Worm (Caenorhabditis elegans): ENCODE data around the gene rpb-6.

rpb-6 gene

ce11 chrII:10553377-10554045 lies 25.7 kb upstream of the rpb-6 start (continued):
- peak; percentile 3 for TF ChIP-seq fkh-3 (tag; optimal IDR thresholded peaks at IDR 0.05)
- no peak for TF ChIP-seq hrde-1 (tag; optimal IDR thresholded peaks at IDR 0.05; ENCODE audit: borderline replicate concordance)
- TF ChIP-seq lir-1 (GFP tag; conservative IDR thresholded peaks at IDR 0.05): no peak
- TF ChIP-seq Y56A3A.18 (GFP tag; IDR thresholded peaks at IDR 0.05): peak; percentile 7; the same call in 1 of the 2 replicates
- TF ChIP-seq tbx-9 (tag; optimal IDR thresholded peaks at IDR 0.05; ENCODE audit: borderline replicate concordance): no peak
- no peak for TF ChIP-seq F23B12.7 (tag; optimal IDR thresholded peaks at IDR 0.05; ENCODE audit: insufficient read depth)
- peak; percentile 49 for TF ChIP-seq repo-1 (tag; optimal IDR thresholded peaks at IDR 0.05)
- TF ChIP-seq ztf-26 (tag; optimal IDR thresholded peaks at IDR 0.05): peak; percentile 48
- peak; percentile 92 for TF ChIP-seq cebp-1 (GFP tag; IDR thresholded peaks at IDR 0.05)
- peak; percentile 97 for TF ChIP-seq cebp-1 (tag; optimal IDR thresholded peaks at IDR 0.05)
- TF ChIP-seq nhr-27 (tag; optimal IDR thresholded peaks at IDR 0.05): no peak
- TF ChIP-seq mcd-1 (GFP tag; IDR thresholded peaks at IDR 0.05): peak; percentile 20; the same call in 1 of the 2 replicates
- peak; percentile 46 for TF ChIP-seq ama-1 (optimal IDR thresholded peaks at IDR 0.05)
- TF ChIP-seq ama-1 (GFP tag; optimal IDR thresholded peaks at IDR 0.05): no peak
- TF ChIP-seq C17E4.6 (GFP tag; IDR thresholded peaks at IDR 0.05): no peak
- 0 out of 2 replicates have a peak, but pooled peaks have one; percentile 8 for TF ChIP-seq K11D2.4 (GFP tag; IDR thresholded peaks at IDR 0.05)
- peak; percentile 53; the same call in 1 of the 2 replicates for TF ChIP-seq nfyb-1 (GFP tag; IDR thresholded peaks at IDR 0.05)
- no peak for TF ChIP-seq ceh-58 (GFP tag; IDR thresholded peaks at IDR 0.05)

ce11 chrII:10554046-10554399 lies 25.2 kb upstream of the rpb-6 start:
- peak; percentile 34 for TF ChIP-seq chd-7 (tag; optimal IDR thresholded peaks at IDR 0.05)
- TF ChIP-seq nfya-2 (GFP tag; IDR thresholded peaks at IDR 0.05): 0 out of 2 replicates have a peak, but pooled peaks have one; percentile 52
- peak; percentile 57 for TF ChIP-seq atf-7 (tag; optimal IDR thresholded peaks at IDR 0.05)
- TF ChIP-seq nfyb-1 (GFP tag; IDR thresholded peaks at IDR 0.05): 0 out of 2 replicates have a peak, but pooled peaks have one; percentile 15
- TF ChIP-seq lsy-27 (tag; optimal IDR thresholded peaks at IDR 0.05; ENCODE audit: borderline replicate concordance, insufficient read depth): no peak
- TF ChIP-seq madf-3 (GFP tag; IDR thresholded peaks at IDR 0.05): peak; percentile 68; the same call in 1 of the 2 replicates
- no peak for TF ChIP-seq lin-26 (GFP tag; IDR thresholded peaks at IDR 0.05)
- TF ChIP-seq C06A6.2 (GFP tag; conservative IDR thresholded peaks at IDR 0.05): peak; percentile 37; the same call in 1 of the 2 replicates

ce11 chrII:10554972-10555371 lies 24.2 kb upstream of the rpb-6 start, which contains the start of gene mnk-1:
TSS of gene mnk-1 (minus strand) at chrII:10555044.
- TF ChIP-seq ets-4 (GFP tag; optimal IDR thresholded peaks at IDR 0.05): no peak
- no peak for TF ChIP-seq mes-4 (tag; optimal IDR thresholded peaks at IDR 0.05)
- TF ChIP-seq cebp-1 (GFP tag; IDR thresholded peaks at IDR 0.05): no peak
- peak; percentile 63 for TF ChIP-seq cebp-1 (tag; optimal IDR thresholded peaks at IDR 0.05)

- no peak for TF ChIP-seq zim-3 (tag; optimal IDR thresholded peaks at IDR 0.05)
- peak; percentile 48; the same call in 1 of the 2 replicates for TF ChIP-seq Y53G8AR.9 (GFP tag; conservative IDR thresholded peaks at IDR 0.05)
- no peak for TF ChIP-seq lsl-1 (GFP tag; optimal IDR thresholded peaks at IDR 0.05)
- no peak for TF ChIP-seq cebp-1 (GFP tag; IDR thresholded peaks at IDR 0.05)
- TF ChIP-seq cebp-1 (tag; optimal IDR thresholded peaks at IDR 0.05): no peak
- TF ChIP-seq mcd-1 (GFP tag; IDR thresholded peaks at IDR 0.05): peak; percentile 53
- no peak for TF ChIP-seq ceh-100 (GFP tag; IDR thresholded peaks at IDR 0.05)
- TF ChIP-seq let-526 (GFP tag; IDR thresholded peaks at IDR 0.05): 0 out of 2 replicates have a peak, but pooled peaks have one; percentile 19
- peak; percentile 8; the same call in 1 of the 2 replicates for TF ChIP-seq pbrm-1 (GFP tag; IDR thresholded peaks at IDR 0.05)
- no peak for TF ChIP-seq ceh-40 (GFP tag; IDR thresholded peaks at IDR 0.05)
- peak; percentile 80 for TF ChIP-seq chd-7 (tag; optimal IDR thresholded peaks at IDR 0.05)
- TF ChIP-seq hmg-20 (GFP tag; IDR thresholded peaks at IDR 0.05): no peak
- peak; percentile 15; the same call in 1 of the 2 replicates for TF ChIP-seq lir-1 (GFP tag; conservative IDR thresholded peaks at IDR 0.05)
- TF ChIP-seq nhr-80 (tag; optimal IDR thresholded peaks at IDR 0.05): peak; percentile 72
- TF ChIP-seq lin-54 (GFP tag; optimal IDR thresholded peaks at IDR 0.05): peak; percentile 7
- no peak for TF ChIP-seq mes-4 (tag; optimal IDR thresholded peaks at IDR 0.05)
- TF ChIP-seq K12H6.12 (tag; optimal IDR thresholded peaks at IDR 0.05): peak; percentile 16
- peak; percentile 15 for TF ChIP-seq lin-40 (tag; optimal IDR thresholded peaks at IDR 0.05)
- no peak for TF ChIP-seq dpl-1 (GFP tag; optimal IDR thresholded peaks at IDR 0.05)
- no peak for TF ChIP-seq die-1 (tag; optimal IDR thresholded peaks at IDR 0.05)
- no peak for TF ChIP-seq Y79H2A.3 (GFP tag; conservative IDR thresholded peaks at IDR 0.05)
These were observed 23.6 kb upstream of the rpb-6 start for ce11 chrII:10555484-10556075.

Data from whole organism, young adult.